Fruit fly (Drosophila melanogaster) whole organism, embryonic: ENCODE measurements around the gene gce.

ENCODE experiments used
- Abd-B ChIP-seq: fragments of 200-800 bp; sonication (Bioruptor generic); optimal IDR thresholded peaks from 2 replicates; lab custom pipeline; 2018; ENCODE audit warnings: missing biosample characterization, mild to moderate bottlenecking, missing genetic modification characterization, moderate library complexity
- Asciz ChIP-seq: fragments of 200-800 bp; sonication (Bioruptor generic); optimal IDR thresholded peaks from 2 replicates; lab custom pipeline; 2017; ENCODE audit warnings: missing biosample characterization, mild to moderate bottlenecking, missing genetic modification characterization, missing genetic modification reagents
- Atf3 ChIP-seq: fragments of 200-800 bp; sonication (Bioruptor generic); optimal IDR thresholded peaks from 3 replicates; lab custom pipeline; 2016; ENCODE audit warnings: missing biosample characterization, missing genetic modification characterization
- Blimp-1 ChIP-seq: fragments of 200-800 bp; sonication (Bioruptor generic); optimal IDR thresholded peaks from 3 replicates; lab custom pipeline; 2018; ENCODE audit warnings: missing biosample characterization, missing genetic modification characterization, mild to moderate bottlenecking, moderate library complexity, missing genetic modification reagents
- C15 ChIP-seq: fragments of 200-800 bp; sonication (Bioruptor generic); IDR thresholded peaks from 3 replicates; pipeline ENCODE4 v1.3.6; 2022; ENCODE audit warnings: missing biosample characterization, missing genetic modification characterization
- CG10267 ChIP-seq: fragments of 200-800 bp; sonication (Bioruptor generic); optimal IDR thresholded peaks from 2 replicates; lab custom pipeline; 2018; ENCODE audit warnings: missing biosample characterization, mild to moderate bottlenecking, missing genetic modification characterization, moderate library complexity
- CG14667 ChIP-seq: fragments of 200-800 bp; sonication (Bioruptor generic); IDR thresholded peaks from 2 replicates; pipeline ENCODE4 v1.3.6; 2022; ENCODE audit warnings: missing biosample characterization, missing genetic modification characterization
- CG14710 ChIP-seq: fragments of 200-800 bp; sonication (Bioruptor generic); optimal IDR thresholded peaks from 3 replicates; lab custom pipeline; 2019; ENCODE audit warnings: missing biosample characterization, mild to moderate bottlenecking, missing genetic modification characterization, moderate library complexity
- CG15479 ChIP-seq: fragments of 200-800 bp; sonication (Bioruptor generic); optimal IDR thresholded peaks from 3 replicates; lab custom pipeline; 2019; ENCODE audit warnings: missing biosample characterization, mild to moderate bottlenecking, missing genetic modification characterization, moderate library complexity
- CG1832 ChIP-seq: fragments of 200-800 bp; sonication (Bioruptor generic); optimal IDR thresholded peaks from 2 replicates; lab custom pipeline; 2017; ENCODE audit warnings: missing biosample characterization, mild to moderate bottlenecking, missing genetic modification characterization, inconsistent platforms
- CG18764 ChIP-seq: fragments of 200-800 bp; sonication (Bioruptor generic); optimal IDR thresholded peaks from 3 replicates; lab custom pipeline; 2016; ENCODE audit warnings: missing biosample characterization, missing genetic modification characterization
- CG31365 ChIP-seq: fragments of 200-800 bp; sonication (Bioruptor generic); optimal IDR thresholded peaks from 2 replicates; lab custom pipeline; 2018; ENCODE audit warnings: missing biosample characterization, mild to moderate bottlenecking, missing genetic modification characterization
- CG7357 ChIP-seq: fragments of 200-800 bp; sonication (Bioruptor generic); IDR thresholded peaks from 3 replicates; pipeline ENCODE4 v1.3.6; 2022; ENCODE audit warnings: missing biosample characterization, missing genetic modification characterization
- CG8290 ChIP-seq, 3 experiments: fragments of 200-800 bp; sonication (Bioruptor generic); optimal IDR thresholded peaks; 2 replicates each; lab custom pipeline; 2016 to 2019; ENCODE audit warnings: missing biosample characterization in 3 of 3, missing genetic modification characterization in 3 of 3, mild to moderate bottlenecking in 2 of 3, moderate library complexity in 1 of 3
- CTCF ChIP-seq: fragments of 200-800 bp; sonication (Bioruptor generic); optimal IDR thresholded peaks from 2 replicates; lab custom pipeline; 2017; ENCODE audit warnings: missing biosample characterization, mild to moderate bottlenecking, missing genetic modification characterization, moderate library complexity
- Dek ChIP-seq: fragments of 200-800 bp; sonication (Bioruptor generic); optimal IDR thresholded peaks from 3 replicates; lab custom pipeline; 2019; ENCODE audit warnings: missing biosample characterization, mild to moderate bottlenecking, missing genetic modification characterization, moderate library complexity
- Drgx ChIP-seq: fragments of 200-800 bp; sonication (Bioruptor generic); IDR thresholded peaks from 2 replicates; pipeline ENCODE4 v1.3.6; 2022; ENCODE audit warnings: missing biosample characterization, missing genetic modification characterization
- H2.0 ChIP-seq: fragments of 200-800 bp; sonication (Bioruptor generic); IDR thresholded peaks from 2 replicates; pipeline ENCODE4 v1.3.6; 2022; ENCODE audit warnings: missing biosample characterization, missing genetic modification characterization
- HLH4C ChIP-seq: fragments of 200-800 bp; sonication (Bioruptor generic); IDR thresholded peaks from 3 replicates; pipeline ENCODE4 v1.3.6; 2022; ENCODE audit warnings: missing biosample characterization, missing genetic modification characterization; ENCODE audit not compliant: partially characterized antibody
- Mes4 ChIP-seq: fragments of 200-800 bp; sonication (Bioruptor generic); optimal IDR thresholded peaks from 2 replicates; lab custom pipeline; 2016; ENCODE audit warnings: missing biosample characterization, missing genetic modification characterization
- NK7.1 ChIP-seq: fragments of 200-800 bp; sonication (Bioruptor generic); optimal IDR thresholded peaks from 3 replicates; lab custom pipeline; 2016; ENCODE audit warnings: missing biosample characterization, missing genetic modification characterization
- Neu2 ChIP-seq: fragments of 200-800 bp; sonication (Bioruptor generic); optimal IDR thresholded peaks from 3 replicates; lab custom pipeline; 2016; ENCODE audit warnings: missing biosample characterization, missing genetic modification characterization, borderline replicate concordance
- Nf-YB ChIP-seq: fragments of 200-800 bp; sonication (Bioruptor generic); optimal IDR thresholded peaks from 3 replicates; lab custom pipeline; 2019; ENCODE audit warnings: missing biosample characterization, mild to moderate bottlenecking, missing genetic modification characterization, moderate library complexity
- Rfx ChIP-seq: fragments of 200-800 bp; sonication (Bioruptor generic); IDR thresholded peaks from 2 replicates; pipeline ENCODE4 v1.3.6; 2022; ENCODE audit warnings: missing biosample characterization, missing genetic modification characterization
- Usf ChIP-seq: fragments of 200-800 bp; sonication (Bioruptor generic); optimal IDR thresholded peaks from 2 replicates; lab custom pipeline; 2017; ENCODE audit warnings: missing genotype, missing biosample characterization, missing genetic modification characterization
- Xrp1 ChIP-seq: fragments of 200-800 bp; sonication (Bioruptor generic); IDR thresholded peaks from 2 replicates; pipeline ENCODE4 v1.3.6; 2022; ENCODE audit warnings: missing biosample characterization, missing genetic modification characterization
- amos ChIP-seq: fragments of 200-800 bp; sonication (Bioruptor generic); IDR thresholded peaks from 2 replicates; pipeline ENCODE4 v1.3.6; 2022; ENCODE audit warnings: missing biosample characterization, missing genetic modification characterization; ENCODE audit not compliant: partially characterized antibody
- ase ChIP-seq: fragments of 200-800 bp; sonication (Bioruptor generic); IDR thresholded peaks from 3 replicates; pipeline ENCODE4 v1.3.6; 2022; ENCODE audit warnings: missing biosample characterization, missing genetic modification characterization
- ato ChIP-seq: fragments of 200-800 bp; sonication (Bioruptor generic); IDR thresholded peaks from 2 replicates; pipeline ENCODE4 v1.3.6; 2022; ENCODE audit warnings: missing biosample characterization, missing genetic modification characterization; ENCODE audit not compliant: partially characterized antibody
- bcd ChIP-seq: fragments of 200-800 bp; sonication (Bioruptor generic); optimal IDR thresholded peaks from 2 replicates; lab custom pipeline; 2017; ENCODE audit warnings: missing biosample characterization, mild to moderate bottlenecking, missing genetic modification characterization
- cad ChIP-seq: fragments of >200 bp; optimal IDR thresholded peaks from 2 replicates; lab custom pipeline; 2017; ENCODE audit warnings: missing biosample characterization, missing genetic modification characterization
- cas ChIP-seq: fragments of 200-800 bp; sonication (Bioruptor generic); IDR thresholded peaks from 2 replicates; pipeline ENCODE4 v1.3.6; 2022; ENCODE audit warnings: missing biosample characterization, missing genetic modification characterization
- da ChIP-seq: fragments of 200-800 bp; sonication (Bioruptor generic); optimal IDR thresholded peaks from 2 replicates; lab custom pipeline; 2016; ENCODE audit warnings: missing biosample characterization, missing genetic modification characterization
- fu2 ChIP-seq: fragments of 200-800 bp; sonication (Bioruptor generic); optimal IDR thresholded peaks from 2 replicates; lab custom pipeline; 2016; ENCODE audit warnings: missing biosample characterization, missing genetic modification characterization
- grn ChIP-seq: fragments of 200-800 bp; sonication (Bioruptor generic); optimal IDR thresholded peaks from 3 replicates; lab custom pipeline; 2017; ENCODE audit warnings: missing biosample characterization, missing genetic modification characterization
- gro ChIP-seq: fragments of 200-800 bp; sonication (Bioruptor generic); optimal IDR thresholded peaks from 2 replicates; lab custom pipeline; 2016; ENCODE audit warnings: missing biosample characterization, missing genetic modification characterization
- ham ChIP-seq: fragments of 200-800 bp; sonication (Bioruptor generic); IDR thresholded peaks from 2 replicates; pipeline ENCODE4 v1.3.6; 2022; ENCODE audit warnings: missing biosample characterization, missing genetic modification characterization
- hb ChIP-seq: fragments of 200-800 bp; sonication (Bioruptor generic); IDR thresholded peaks from 3 replicates; pipeline ENCODE4 v1.3.6; 2022; ENCODE audit warnings: missing biosample characterization, missing genetic modification characterization; ENCODE audit not compliant: partially characterized antibody
- her ChIP-seq: fragments of 200-800 bp; sonication (Bioruptor generic); optimal IDR thresholded peaks from 2 replicates; lab custom pipeline; 2016; ENCODE audit warnings: missing biosample characterization, missing genetic modification characterization
- kni ChIP-seq: fragments of 200-800 bp; sonication (Bioruptor generic); optimal IDR thresholded peaks from 3 replicates; lab custom pipeline; 2017; ENCODE audit warnings: mild to moderate bottlenecking, missing biosample characterization, missing genetic modification reagents, missing genetic modification characterization
- mam ChIP-seq: fragments of 200-800 bp; sonication (Bioruptor generic); optimal IDR thresholded peaks from 3 replicates; lab custom pipeline; 2016; ENCODE audit warnings: missing biosample characterization, missing genetic modification characterization
- nau ChIP-seq: fragments of 200-800 bp; sonication (Bioruptor generic); optimal IDR thresholded peaks from 3 replicates; lab custom pipeline; 2017; ENCODE audit warnings: missing biosample characterization, mild to moderate bottlenecking, missing genetic modification characterization, missing genetic modification reagents
- ranshi ChIP-seq: fragments of 200-800 bp; sonication (Bioruptor generic); IDR thresholded peaks from 2 replicates; pipeline ENCODE4 v1.3.6; 2022; ENCODE audit warnings: missing biosample characterization, missing genetic modification characterization
- sd ChIP-seq: fragments of 200-800 bp; sonication (Bioruptor generic); optimal IDR thresholded peaks from 3 replicates; lab custom pipeline; 2018; ENCODE audit warnings: missing biosample characterization, mild to moderate bottlenecking, missing genetic modification characterization, moderate library complexity
- sna ChIP-seq: fragments of 200-800 bp; sonication (Bioruptor generic); IDR thresholded peaks from 2 replicates; pipeline ENCODE4 v1.3.6; 2022; ENCODE audit warnings: missing biosample characterization, missing genetic modification characterization; ENCODE audit not compliant: partially characterized antibody
- tap ChIP-seq: fragments of 200-800 bp; optimal IDR thresholded peaks from 3 replicates; lab custom pipeline; 2019; ENCODE audit warnings: missing biosample characterization, mild to moderate bottlenecking, missing genetic modification characterization, moderate library complexity
- tna ChIP-seq: fragments of 200-800 bp; sonication (Bioruptor generic); IDR thresholded peaks from 2 replicates; pipeline ENCODE4 v1.3.6; 2022; ENCODE audit warnings: missing biosample characterization, missing genetic modification characterization; ENCODE audit not compliant: partially characterized antibody
- tx ChIP-seq: fragments of 200-800 bp; sonication (Bioruptor generic); optimal IDR thresholded peaks from 2 replicates; lab custom pipeline; 2016; ENCODE audit warnings: missing biosample characterization, missing genetic modification characterization
- wor ChIP-seq: fragments of 200-800 bp; sonication (Bioruptor generic); IDR thresholded peaks from 2 replicates; pipeline ENCODE4 v1.3.6; 2022; ENCODE audit warnings: missing biosample characterization, missing genetic modification characterization

gce gene

dm6 chrX:15313829-15314324 is 16.3 kb downstream of the gce start:
- no peak for TF ChIP-seq CG14667 (GFP tag; lab: Robert Waterston, UW)
- TF ChIP-seq Xrp1 (GFP tag; lab: Robert Waterston, UW): no peak
- TF ChIP-seq CTCF (GFP tag; lab: Kevin White, UChicago): no peak
- TF ChIP-seq ato: no peak
- peak; percentile 59 for TF ChIP-seq Drgx

dm6 chrX:15319290-15319689 is 21.7 kb downstream of the gce start, which contains the start of gene Top1:
TSS of gene Top1 (plus strand) at chrX:15319479.
- TF ChIP-seq NK7.1 (GFP tag; lab: Kevin White, UChicago) (no peak), CG31365 (no peak), tap (tag; lab: Kevin White, UChicago) (no peak), wor (GFP tag; lab: Robert Waterston, UW) (no peak), bcd (GFP tag; lab: Kevin White, UChicago) (no peak), CG8290 (GFP tag; optimal IDR thresholded peaks at IDR 0.05; lab: Kevin White, UChicago) (peak; percentile 22), CG8290 (tag; optimal IDR thresholded peaks at IDR 0.05; lab: Kevin White, UChicago) (peak in 1 of 2 experiments; percentile 84), kni (GFP tag; lab: Kevin White, UChicago) (no peak), CG14710 (tag; lab: Kevin White, UChicago) (peak; percentile 41), CG18764 (GFP tag; lab: Kevin White, UChicago) (no peak), Atf3 (GFP tag; lab: Kevin White, UChicago) (no peak), Blimp-1 (no peak), tx (GFP tag; lab: Kevin White, UChicago) (no peak), hb (peak; percentile 95), Usf (no peak), nau (GFP tag; lab: Kevin White, UChicago) (no peak), CG7357 (GFP tag; lab: Robert Waterston, UW) (no peak), C15 (GFP tag; lab: Robert Waterston, UW) (no peak), cad (GFP tag; lab: Kevin White, UChicago) (no peak), sd (tag; lab: Kevin White, UChicago) (no peak), ase (GFP tag; lab: Robert Waterston, UW) (no peak), her (GFP tag; lab: Kevin White, UChicago) (no peak), CG10267 (tag; lab: Kevin White, UChicago) (peak; percentile 25), grn (GFP tag; lab: Kevin White, UChicago) (peak; percentile 36), gro (peak; percentile 39), Mes4 (GFP tag; lab: Kevin White, UChicago) (no peak), amos (peak; percentile 98), ham (GFP tag; lab: Robert Waterston, UW) (0 out of 2 replicates have a peak, but pooled peaks have one; percentile 39), CG1832 (GFP tag; lab: Kevin White, UChicago) (no peak), CG15479 (no peak), tna (GFP tag; lab: Robert Waterston, UW) (peak; percentile 95), mam (GFP tag; lab: Kevin White, UChicago) (peak; percentile 64), fu2 (GFP tag; lab: Kevin White, UChicago) (no peak), ranshi (GFP tag; lab: Robert Waterston, UW) (peak; percentile 47; the same call in 1 of the 2 replicates), Asciz (GFP tag; lab: Kevin White, UChicago) (no peak), sna (GFP tag; lab: Robert Waterston, UW) (peak; percentile 86), Rfx (GFP tag; lab: Robert Waterston, UW) (peak; percentile 71), da (GFP tag; lab: Kevin White, UChicago) (no peak), Nf-YB (no peak), Dek (tag; lab: Kevin White, UChicago) (peak; percentile 7), Abd-B (GFP tag; lab: Kevin White, UChicago) (no peak), H2.0 (0 out of 2 replicates have a peak, but pooled peaks have one; percentile 12), Neu2 (GFP tag; lab: Kevin White, UChicago) (no peak), cas (GFP tag; lab: Robert Waterston, UW) (no peak), HLH4C (GFP tag; lab: Robert Waterston, UW) (peak; percentile 94)
